Fruit fly (Drosophila melanogaster) whole organism, embryonic: ENCODE results near the gene pall.

Experiments
- Ada2b ChIP-seq: fragments of 200-800 bp; sonication (Bioruptor generic); IDR thresholded peaks from 2 replicates; pipeline ENCODE4 v1.3.6; 2022; ENCODE audit warnings: missing biosample characterization, missing genetic modification characterization
- CG11504 ChIP-seq: fragments of 200-800 bp; sonication (Bioruptor generic); optimal IDR thresholded peaks from 3 replicates; lab custom pipeline; 2019; ENCODE audit warnings: missing biosample characterization, mild to moderate bottlenecking, missing genetic modification characterization, moderate library complexity
- CG12155 ChIP-seq: fragments of 200-800 bp; sonication (Bioruptor generic); optimal IDR thresholded peaks from 3 replicates; lab custom pipeline; 2016; ENCODE audit warnings: missing biosample characterization, missing genetic modification characterization
- CG12236 ChIP-seq: fragments of 200-800 bp; sonication (Bioruptor generic); optimal IDR thresholded peaks from 2 replicates; lab custom pipeline; 2016; ENCODE audit warnings: missing biosample characterization, missing genetic modification characterization
- CG1233 ChIP-seq: fragments of 200-800 bp; sonication (Bioruptor generic); optimal IDR thresholded peaks from 4 replicates; lab custom pipeline; 2018; ENCODE audit warnings: missing biosample characterization, mild to moderate bottlenecking, missing genetic modification characterization
- CG13894 ChIP-seq: fragments of 200-800 bp; sonication (Bioruptor generic); optimal IDR thresholded peaks from 3 replicates; lab custom pipeline; 2018; ENCODE audit warnings: missing biosample characterization, mild to moderate bottlenecking, missing genetic modification characterization, moderate library complexity
- CG17568 ChIP-seq: fragments of 200-800 bp; sonication (Bioruptor generic); optimal IDR thresholded peaks from 2 replicates; lab custom pipeline; 2018; ENCODE audit warnings: missing biosample characterization, mild to moderate bottlenecking, missing genetic modification characterization, moderate library complexity
- CG2199 ChIP-seq: fragments of 200-800 bp; sonication (Bioruptor generic); IDR thresholded peaks from 3 replicates; pipeline ENCODE4 v1.3.6; 2022; ENCODE audit warnings: missing biosample characterization, missing genetic modification characterization
- CG2202 ChIP-seq: fragments of 200-800 bp; sonication (Bioruptor generic); optimal IDR thresholded peaks from 2 replicates; lab custom pipeline; 2018; ENCODE audit warnings: missing biosample characterization, mild to moderate bottlenecking, missing genetic modification characterization
- CG4730 ChIP-seq: fragments of 200-800 bp; sonication (Bioruptor generic); IDR thresholded peaks from 2 replicates; pipeline ENCODE4 v1.3.6; 2022; ENCODE audit warnings: missing biosample characterization, missing genetic modification characterization
- CG5180 ChIP-seq: fragments of 200-800 bp; sonication (Bioruptor generic); optimal IDR thresholded peaks from 3 replicates; lab custom pipeline; 2017; ENCODE audit warnings: missing biosample characterization, missing genetic modification characterization, mild to moderate bottlenecking, moderate library complexity, missing genetic modification reagents
- CG5245 ChIP-seq: fragments of 200-800 bp; sonication (Bioruptor generic); optimal IDR thresholded peaks from 3 replicates; lab custom pipeline; 2016; ENCODE audit warnings: missing biosample characterization, missing genetic modification characterization
- CG6175 ChIP-seq: fragments of 200-800 bp; sonication (Bioruptor generic); IDR thresholded peaks from 3 replicates; pipeline ENCODE4 v1.3.6; 2022; ENCODE audit warnings: missing biosample characterization, missing genetic modification characterization
- CG6813 ChIP-seq: fragments of 200-800 bp; sonication (Bioruptor generic); optimal IDR thresholded peaks from 2 replicates; lab custom pipeline; 2017; ENCODE audit warnings: missing biosample characterization, missing genetic modification characterization, mild to moderate bottlenecking, moderate library complexity, missing genetic modification reagents
- CG7839 ChIP-seq: fragments of 200-800 bp; sonication (Bioruptor generic); optimal IDR thresholded peaks from 3 replicates; lab custom pipeline; 2018; ENCODE audit warnings: missing biosample characterization, mild to moderate bottlenecking, missing genetic modification characterization, moderate library complexity
- CG8290 ChIP-seq, 3 experiments: fragments of 200-800 bp; sonication (Bioruptor generic); optimal IDR thresholded peaks; 2 replicates each; lab custom pipeline; 2016 to 2019; ENCODE audit warnings: missing biosample characterization in 3 of 3, missing genetic modification characterization in 3 of 3, mild to moderate bottlenecking in 2 of 3, moderate library complexity in 1 of 3
- CG8359 ChIP-seq: fragments of 200-800 bp; sonication (Bioruptor generic); optimal IDR thresholded peaks from 2 replicates; lab custom pipeline; 2017; ENCODE audit warnings: missing biosample characterization, mild to moderate bottlenecking, missing genetic modification characterization, borderline replicate concordance
- CG8478 ChIP-seq: fragments of >200 bp; optimal IDR thresholded peaks from 2 replicates; lab custom pipeline; 2018
- CG8944 ChIP-seq: fragments of 200-800 bp; sonication (Bioruptor generic); optimal IDR thresholded peaks from 3 replicates; lab custom pipeline; 2016; ENCODE audit warnings: missing biosample characterization, missing genetic modification characterization
- Camta ChIP-seq: fragments of 200-800 bp; sonication (Bioruptor generic); optimal IDR thresholded peaks from 2 replicates; lab custom pipeline; 2016; ENCODE audit warnings: missing biosample characterization, missing genetic modification characterization
- Deaf1 ChIP-seq: fragments of 200-800 bp; optimal IDR thresholded peaks from 3 replicates; lab custom pipeline; 2019; ENCODE audit warnings: missing biosample characterization, mild to moderate bottlenecking, missing genetic modification characterization, moderate library complexity
- Drgx ChIP-seq: fragments of 200-800 bp; sonication (Bioruptor generic); IDR thresholded peaks from 2 replicates; pipeline ENCODE4 v1.3.6; 2022; ENCODE audit warnings: missing biosample characterization, missing genetic modification characterization
- Ets65A ChIP-seq: fragments of 200-800 bp; sonication (Bioruptor generic); peaks from one replicate; lab custom pipeline; 2016; ENCODE audit warnings: missing biosample characterization, missing genetic modification characterization
- Fer1 ChIP-seq: fragments of 200-800 bp; sonication (Bioruptor generic); optimal IDR thresholded peaks from 2 replicates; lab custom pipeline; 2017; ENCODE audit warnings: missing biosample characterization, mild to moderate bottlenecking, missing genetic modification characterization
- HLH3B ChIP-seq: fragments of 200-800 bp; sonication (Bioruptor generic); IDR thresholded peaks from 2 replicates; pipeline ENCODE4 v1.3.6; 2022; ENCODE audit warnings: missing biosample characterization, missing genetic modification characterization
- Meics ChIP-seq: fragments of 200-800 bp; sonication (Bioruptor generic); optimal IDR thresholded peaks from 2 replicates; lab custom pipeline; 2017; ENCODE audit warnings: missing biosample characterization, mild to moderate bottlenecking, missing genetic modification characterization
- Mrtf ChIP-seq: fragments of 200-800 bp; sonication (Bioruptor generic); IDR thresholded peaks from 3 replicates; pipeline ENCODE4 v1.3.6; 2022; ENCODE audit warnings: missing biosample characterization, missing genetic modification characterization
- NFAT ChIP-seq: fragments of 200-800 bp; sonication (Bioruptor generic); IDR thresholded peaks from 2 replicates; pipeline ENCODE4 v1.3.6; 2022; ENCODE audit warnings: missing biosample characterization, missing genetic modification characterization
- Oaz ChIP-seq: fragments of 200-800 bp; sonication (Bioruptor generic); IDR thresholded peaks from 2 replicates; pipeline ENCODE4 v1.3.6; 2022; ENCODE audit warnings: missing biosample characterization, missing genetic modification characterization
- Side ChIP-seq: fragments of 200-800 bp; sonication (Bioruptor generic); optimal IDR thresholded peaks from 2 replicates; lab custom pipeline; 2016; ENCODE audit warnings: missing biosample characterization, missing genetic modification characterization
- aop ChIP-seq: fragments of 200-800 bp; sonication (Bioruptor generic); IDR thresholded peaks from 2 replicates; pipeline ENCODE4 v1.3.6; 2022; ENCODE audit warnings: missing biosample characterization, missing genetic modification characterization
- br ChIP-seq: fragments of >200 bp; optimal IDR thresholded peaks from 2 replicates; lab custom pipeline; 2017
- btn ChIP-seq: fragments of 200-800 bp; sonication (Bioruptor generic); optimal IDR thresholded peaks from 2 replicates; lab custom pipeline; 2016; ENCODE audit warnings: missing biosample characterization, missing genetic modification characterization
- caup ChIP-seq: fragments of 200-800 bp; sonication (Bioruptor generic); optimal IDR thresholded peaks from 3 replicates; lab custom pipeline; 2017; ENCODE audit warnings: missing biosample characterization, mild to moderate bottlenecking, missing genetic modification characterization, moderate library complexity; ENCODE audit not compliant: severe bottlenecking
- dpn ChIP-seq, 2 experiments: fragments of 200-800 bp; sonication (Bioruptor generic); optimal IDR thresholded peaks; 3 replicates each; lab custom pipeline; 2016; ENCODE audit warnings: missing biosample characterization in 2 of 2, missing genetic modification characterization in 2 of 2
- ems ChIP-seq: fragments of 200-800 bp; sonication (Bioruptor generic); optimal IDR thresholded peaks from 3 replicates; lab custom pipeline; 2016; ENCODE audit warnings: missing biosample characterization, missing genetic modification characterization
- fd64A ChIP-seq: fragments of 200-800 bp; sonication (Bioruptor generic); optimal IDR thresholded peaks from 3 replicates; lab custom pipeline; 2018; ENCODE audit warnings: missing biosample characterization, mild to moderate bottlenecking, missing genetic modification characterization
- gcm ChIP-seq: fragments of 200-800 bp; sonication (Bioruptor generic); optimal IDR thresholded peaks from 2 replicates; lab custom pipeline; 2019; ENCODE audit warnings: missing biosample characterization, mild to moderate bottlenecking, missing genetic modification characterization, moderate library complexity
- lab ChIP-seq: fragments of 200-800 bp; sonication (Bioruptor generic); optimal IDR thresholded peaks from 3 replicates; lab custom pipeline; 2017; ENCODE audit warnings: missing biosample characterization, missing genetic modification characterization, mild to moderate bottlenecking, moderate library complexity, missing genetic modification reagents
- mld ChIP-seq: fragments of 200-800 bp; sonication (Bioruptor generic); IDR thresholded peaks from 3 replicates; pipeline ENCODE4 v1.3.6; 2022; ENCODE audit warnings: missing biosample characterization, missing genetic modification characterization; ENCODE audit not compliant: partially characterized antibody
- nmo ChIP-seq: fragments of 200-800 bp; sonication (Bioruptor generic); optimal IDR thresholded peaks from 2 replicates; lab custom pipeline; 2018; ENCODE audit warnings: missing biosample characterization, mild to moderate bottlenecking, missing genetic modification characterization, moderate library complexity
- org-1 ChIP-seq: fragments of 200-800 bp; sonication (Bioruptor generic); optimal IDR thresholded peaks from 2 replicates; lab custom pipeline; 2017; ENCODE audit warnings: missing biosample characterization, missing genetic modification characterization
- rib ChIP-seq: fragments of 200-800 bp; sonication (Bioruptor generic); IDR thresholded peaks from 2 replicates; pipeline ENCODE4 v1.3.6; 2022; ENCODE audit warnings: missing biosample characterization, missing genetic modification characterization
- run ChIP-seq: fragments of 200-800 bp; sonication (Bioruptor generic); optimal IDR thresholded peaks from 3 replicates; lab custom pipeline; 2018; ENCODE audit warnings: missing biosample characterization, mild to moderate bottlenecking, missing genetic modification characterization
- sim ChIP-seq: fragments of 200-800 bp; sonication (Bioruptor generic); IDR thresholded peaks from 2 replicates; pipeline ENCODE4 v1.3.6; 2022; ENCODE audit warnings: missing biosample characterization, missing genetic modification characterization
- toy ChIP-seq: fragments of 200-800 bp; sonication (Bioruptor generic); IDR thresholded peaks from 2 replicates; pipeline ENCODE4 v1.3.6; 2022; ENCODE audit warnings: missing biosample characterization, missing genetic modification characterization
- vnd ChIP-seq: fragments of 200-800 bp; sonication (Bioruptor generic); IDR thresholded peaks from 3 replicates; pipeline ENCODE4 v1.3.6; 2022; ENCODE audit warnings: missing biosample characterization, missing genetic modification characterization; ENCODE audit not compliant: partially characterized antibody
- wdn ChIP-seq: fragments of 200-800 bp; sonication (Bioruptor generic); IDR thresholded peaks from 2 replicates; pipeline ENCODE4 v1.3.6; 2022; ENCODE audit warnings: missing biosample characterization, missing genetic modification characterization
- wek ChIP-seq: fragments of 200-800 bp; sonication (Bioruptor generic); optimal IDR thresholded peaks from 3 replicates; lab custom pipeline; 2018; ENCODE audit warnings: missing biosample characterization, mild to moderate bottlenecking, missing genetic modification characterization, moderate library complexity
- z ChIP-seq: fragments of 200-800 bp; sonication (Bioruptor generic); IDR thresholded peaks from 3 replicates; pipeline ENCODE4 v1.3.6; 2022; ENCODE audit warnings: missing biosample characterization, missing genetic modification characterization

pall gene

dm6 chr3L:9503552-9504317 is 16.1 kb upstream of the pall start (continued):
- peak; percentile 25 for TF ChIP-seq caup
- TF ChIP-seq mld (GFP tag; lab: Robert Waterston, UW) = no peak
- no peak for TF ChIP-seq ems (GFP tag; lab: Kevin White, UChicago)
- no peak for TF ChIP-seq fd64A (GFP tag; lab: Kevin White, UChicago)
- TF ChIP-seq rib (GFP tag; lab: Robert Waterston, UW) = no peak
- TF ChIP-seq Fer1 (GFP tag; lab: Kevin White, UChicago) = peak; percentile 1
- no peak for TF ChIP-seq wdn (GFP tag; lab: Robert Waterston, UW)
- peak; percentile 3 for TF ChIP-seq Deaf1
- TF ChIP-seq CG6175 (GFP tag; lab: Robert Waterston, UW) = no peak
- TF ChIP-seq org-1 (GFP tag; lab: Kevin White, UChicago) = no peak
- peak; percentile 23 for TF ChIP-seq nmo
- no peak for TF ChIP-seq CG6813
- no peak for TF ChIP-seq Mrtf (GFP tag; lab: Robert Waterston, UW)
- TF ChIP-seq CG8290 (GFP tag; optimal IDR thresholded peaks at IDR 0.05; lab: Kevin White, UChicago) = no peak
- TF ChIP-seq CG8290 (tag; optimal IDR thresholded peaks at IDR 0.05; lab: Kevin White, UChicago) = no peak
- TF ChIP-seq Ets65A (GFP tag; lab: Kevin White, UChicago) = no peak
- no peak for TF ChIP-seq aop
- no peak for TF ChIP-seq sim (GFP tag; lab: Robert Waterston, UW)
- no peak for TF ChIP-seq CG8944 (GFP tag; lab: Kevin White, UChicago)
- TF ChIP-seq CG1233 (GFP tag; lab: Kevin White, UChicago) = peak; percentile 30
- TF ChIP-seq z (GFP tag; lab: Robert Waterston, UW) = no peak
- TF ChIP-seq dpn (GFP tag; optimal IDR thresholded peaks at IDR 0.05; lab: Kevin White, UChicago) = peak in 1 of 2 experiments; percentile 1
- no peak for TF ChIP-seq toy
- TF ChIP-seq CG2202 = no peak
- no peak for TF ChIP-seq Side
- no peak; the same call in 1 of the 2 replicates for TF ChIP-seq Drgx (GFP tag; lab: Robert Waterston, UW)
- no peak for TF ChIP-seq CG2199 (GFP tag; lab: Robert Waterston, UW)
- TF ChIP-seq Camta (GFP tag; lab: Kevin White, UChicago) = no peak
- no peak for TF ChIP-seq btn
- TF ChIP-seq CG7839 = peak; percentile 12
- TF ChIP-seq CG8478 (lab: Kevin White, UChicago) = no peak
- no peak for TF ChIP-seq Oaz (GFP tag; lab: Robert Waterston, UW)
- TF ChIP-seq br = no peak
- peak; percentile 34 for TF ChIP-seq Meics
- TF ChIP-seq HLH3B (GFP tag; lab: Robert Waterston, UW) = 0 out of 2 replicates have a peak, but pooled peaks have one; percentile 18
- no peak for TF ChIP-seq run (tag; lab: Kevin White, UChicago)
- TF ChIP-seq CG8359 (GFP tag; lab: Kevin White, UChicago) = no peak
- no peak for TF ChIP-seq Ada2b (GFP tag; lab: Robert Waterston, UW)
- no peak for TF ChIP-seq CG5245 (GFP tag; lab: Kevin White, UChicago)
- no peak for TF ChIP-seq CG4730 (GFP tag; lab: Robert Waterston, UW)
- TF ChIP-seq wek (GFP tag; lab: Kevin White, UChicago) = no peak
- TF ChIP-seq CG12236 (GFP tag; lab: Kevin White, UChicago) = no peak
- peak; percentile 39 for TF ChIP-seq lab
- no peak for TF ChIP-seq vnd (GFP tag; lab: Robert Waterston, UW)
- no peak for TF ChIP-seq CG12155 (GFP tag; lab: Kevin White, UChicago)
- TF ChIP-seq CG5180 (GFP tag; lab: Kevin White, UChicago) = no peak
- TF ChIP-seq CG17568 (GFP tag; lab: Kevin White, UChicago) = no peak
- no peak for TF ChIP-seq CG11504
- no peak for TF ChIP-seq CG13894
- TF ChIP-seq NFAT (GFP tag; lab: Robert Waterston, UW) = no peak
- TF ChIP-seq gcm = no peak
